Worm (Caenorhabditis elegans) whole organism, late embryonic: Measurements from ENCODE around the gene C09H5.7.

ENCODE experiments used
- ama-1 ChIP-seq: fragments of 150-350 bp; optimal IDR thresholded peaks from 2 replicates; lab custom pipeline; 2014
- ceh-45 ChIP-seq: fragments of 200-800 bp; sonication (Bioruptor generic); IDR thresholded peaks from 2 replicates; pipeline ENCODE4 v1.3.6; 2022; ENCODE audit warnings: missing genetic modification reagents, missing genetic modification characterization, missing compliant biosample characterization
- elt-2 ChIP-seq: sonication (generic microtip); optimal IDR thresholded peaks from 2 replicates; lab custom pipeline; 2016; ENCODE audit warnings: missing genetic modification reagents, missing genetic modification characterization, missing compliant biosample characterization
- hlh-13 ChIP-seq: fragments of 200-800 bp; sonication (Bioruptor generic); optimal IDR thresholded peaks from 2 replicates; lab custom pipeline; 2018; ENCODE audit warnings: mild to moderate bottlenecking, missing genetic modification characterization, missing compliant biosample characterization
- lin-11 ChIP-seq: fragments of 200-800 bp; sonication (Bioruptor generic); optimal IDR thresholded peaks from 2 replicates; lab custom pipeline; 2018; ENCODE audit warnings: mild to moderate bottlenecking, missing genetic modification characterization, missing compliant biosample characterization
- nhr-11 ChIP-seq: fragments of 150-350 bp; optimal IDR thresholded peaks from 2 replicates; lab custom pipeline; 2014; ENCODE audit warnings: missing biosample characterization, missing genetic modification characterization
- pag-3 ChIP-seq: sonication (generic microtip); optimal IDR thresholded peaks from 2 replicates; lab custom pipeline; 2016; ENCODE audit warnings: missing compliant biosample characterization, missing genetic modification characterization, borderline replicate concordance
- sdc-2 ChIP-seq: sonication (generic microtip); optimal IDR thresholded peaks from 2 replicates; lab custom pipeline; 2016; ENCODE audit warnings: missing genotype, missing genetic modification characterization, missing compliant biosample characterization
- sox-2 ChIP-seq: fragments of 200-800 bp; sonication (Bioruptor generic); IDR thresholded peaks from 2 replicates; pipeline ENCODE4 v1.3.6; 2022; ENCODE audit warnings: missing genetic modification reagents, missing genetic modification characterization, missing compliant biosample characterization
- unc-3 ChIP-seq, 2 experiments: fragments of 200-800 bp in 1 of 2; sonication (Bioruptor generic) in 1 of 2; sonication (generic microtip) in 1 of 2; conservative IDR thresholded peaks in 1 of 2; optimal IDR thresholded peaks in 1 of 2; 2 replicates each; pipeline versions ENCODE4 v1.3.6 to Lab custom; 2016 to 2022; ENCODE audit warnings: missing compliant biosample characterization in 2 of 2, missing genetic modification characterization in 2 of 2, missing genetic modification reagents in 1 of 2
- unc-86 ChIP-seq: sonication (generic microtip); optimal IDR thresholded peaks from 2 replicates; lab custom pipeline; 2016; ENCODE audit warnings: missing genetic modification characterization, missing compliant biosample characterization

DNA sequence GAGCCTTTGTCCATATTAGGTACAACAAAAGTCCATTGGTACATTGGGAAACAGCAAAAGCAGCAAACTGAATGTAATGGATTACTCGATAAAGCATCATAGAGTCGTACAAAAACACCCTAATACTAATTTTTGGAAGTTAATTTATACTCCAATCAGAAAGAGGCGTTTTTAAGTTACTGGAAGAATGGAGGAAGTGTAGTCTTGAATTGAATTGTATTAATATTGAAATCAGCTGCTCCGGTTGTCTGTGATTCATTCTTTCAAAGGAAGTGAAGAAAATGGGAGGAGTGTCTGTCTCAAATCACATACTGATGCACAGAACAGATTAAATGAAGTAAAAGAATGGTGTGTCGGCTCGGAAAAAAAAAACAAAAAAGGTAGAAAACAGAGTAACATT lies 3.5 kb downstream of the C09H5.7 start, which contains the start of gene str-131:
- TF ChIP-seq unc-86 (tag; lab: Kevin White, UChicago) (no peak), pag-3 (no peak), sdc-2 (tag; lab: Kevin White, UChicago) (no peak), unc-3 (GFP tag; conservative IDR thresholded peaks at IDR 0.05; lab: Robert Waterston, UW) (no peak), unc-3 (tag; optimal IDR thresholded peaks at IDR 0.05; lab: Kevin White, UChicago) (no peak), sox-2 (GFP tag; lab: Robert Waterston, UW) (no peak), ama-1 (no peak), hlh-13 (GFP tag; lab: Kevin White, UChicago) (no peak), ceh-45 (GFP tag; lab: Robert Waterston, UW) (no peak), lin-11 (tag; lab: Kevin White, UChicago) (no peak), nhr-11 (no peak), elt-2 (tag; lab: Kevin White, UChicago) (no peak)
